Worm (Caenorhabditis elegans): ENCODE measurements around the gene nhr-125.

ce11 chrV:4330820-4331219, 5.5 kb upstream of the nhr-125 start:
- TF ChIP-seq flt-1 (GFP tag; IDR thresholded peaks at IDR 0.05) (no peak), cog-1 (tag; optimal IDR thresholded peaks at IDR 0.05) (no peak), ref-1 (GFP tag; conservative IDR thresholded peaks at IDR 0.05) (no peak), klf-2 (GFP tag; conservative IDR thresholded peaks at IDR 0.05) (no peak), tab-1 (GFP tag; IDR thresholded peaks at IDR 0.05) (no peak), T22C8.4 (GFP tag; IDR thresholded peaks at IDR 0.05) (no peak)

All from whole organism, midembryonic.